Worm (Caenorhabditis elegans) whole organism, young adult: ENCODE measurements around the gene daf-7.

Experiments used
- B0019.2 ChIP-seq: fragments of 200-800 bp; sonication (Bioruptor generic); conservative IDR thresholded peaks from 2 replicates; pipeline ENCODE4 v1.3.6; 2022; ENCODE audit warnings: missing genetic modification reagents, missing genetic modification characterization, missing compliant biosample characterization
- B0261.1 ChIP-seq: sonication (generic microtip); optimal IDR thresholded peaks from 2 replicates; lab custom pipeline; 2016; ENCODE audit warnings: mild to moderate bottlenecking, missing genetic modification characterization, moderate library complexity, missing compliant biosample characterization
- F33H1.4 ChIP-seq: fragments of 200-800 bp; sonication (Bioruptor generic); IDR thresholded peaks from 2 replicates; pipeline ENCODE4 v1.3.6; 2022; ENCODE audit warnings: missing genetic modification reagents, missing genetic modification characterization, missing compliant biosample characterization
- T26A5.8 ChIP-seq: sonication (generic microtip); optimal IDR thresholded peaks from 2 replicates; lab custom pipeline; 2016; ENCODE audit warnings: missing genetic modification characterization, missing compliant biosample characterization
- athp-1 ChIP-seq: sonication (generic microtip); optimal IDR thresholded peaks from 2 replicates; lab custom pipeline; 2017; ENCODE audit warnings: mild to moderate bottlenecking, missing genetic modification characterization, missing compliant biosample characterization
- attf-3 ChIP-seq: fragments of 200-800 bp; sonication (Bioruptor generic); conservative IDR thresholded peaks from 2 replicates; pipeline ENCODE4 v1.3.6; 2022; ENCODE audit warnings: missing genetic modification reagents, missing genetic modification characterization, missing compliant biosample characterization
- bed-2 ChIP-seq: fragments of 200-800 bp; sonication (Bioruptor generic); IDR thresholded peaks from 2 replicates; pipeline ENCODE4 v1.3.6; 2022; ENCODE audit warnings: missing genetic modification reagents, missing genetic modification characterization, missing compliant biosample characterization
- ccch-3 ChIP-seq: fragments of 200-800 bp; sonication (Bioruptor generic); optimal IDR thresholded peaks from 2 replicates; lab custom pipeline; 2018; ENCODE audit warnings: mild to moderate bottlenecking, missing genetic modification characterization, missing compliant biosample characterization
- cebp-1 ChIP-seq, 2 experiments: fragments of 200-800 bp in 1 of 2; sonication (Bioruptor generic) in 1 of 2; sonication (generic microtip) in 1 of 2; IDR thresholded peaks in 1 of 2; optimal IDR thresholded peaks in 1 of 2; 2 replicates each; pipeline versions ENCODE4 v1.3.6 to Lab custom; 2017 to 2022; ENCODE audit warnings: missing compliant biosample characterization in 2 of 2, missing genetic modification characterization in 2 of 2, mild to moderate bottlenecking in 1 of 2, missing genetic modification reagents in 1 of 2, moderate library complexity in 1 of 2
- ceh-27 ChIP-seq: fragments of 200-800 bp; sonication (Bioruptor generic); optimal IDR thresholded peaks from 2 replicates; lab custom pipeline; 2018; ENCODE audit warnings: mild to moderate bottlenecking, missing genetic modification characterization, moderate library complexity, missing compliant biosample characterization
- ceh-40 ChIP-seq: fragments of 200-800 bp; sonication (Bioruptor generic); IDR thresholded peaks from 2 replicates; pipeline ENCODE4 v1.3.6; 2022; ENCODE audit warnings: missing genetic modification characterization, missing compliant biosample characterization
- ceh-58 ChIP-seq: fragments of 200-800 bp; sonication (Bioruptor generic); IDR thresholded peaks from 2 replicates; pipeline ENCODE4 v1.3.6; 2022; ENCODE audit warnings: missing genetic modification characterization, missing compliant biosample characterization
- ceh-79 ChIP-seq: sonication (generic microtip); optimal IDR thresholded peaks from 2 replicates; lab custom pipeline; 2017; ENCODE audit warnings: mild to moderate bottlenecking, missing genetic modification characterization, missing compliant biosample characterization
- efl-1 ChIP-seq: fragments of 150-350 bp; optimal IDR thresholded peaks from 2 replicates; lab custom pipeline; 2014; ENCODE audit warnings: missing biosample characterization, missing genetic modification reagents, missing genetic modification characterization
- egl-18 ChIP-seq: fragments of 200-800 bp; sonication (Bioruptor generic); IDR thresholded peaks from 2 replicates; pipeline ENCODE4 v1.3.6; 2022; ENCODE audit warnings: missing genetic modification reagents, missing genetic modification characterization, missing compliant biosample characterization
- egrh-3 ChIP-seq: fragments of 200-800 bp; sonication (Bioruptor generic); IDR thresholded peaks from 2 replicates; pipeline ENCODE4 v1.3.6; 2022; ENCODE audit warnings: missing genetic modification reagents, missing genetic modification characterization, missing compliant biosample characterization
- fkh-3 ChIP-seq: sonication (generic microtip); optimal IDR thresholded peaks from 2 replicates; lab custom pipeline; 2016; ENCODE audit warnings: mild to moderate bottlenecking, missing genetic modification characterization, missing compliant biosample characterization
- hlh-26 ChIP-seq: fragments of 200-800 bp; sonication (Bioruptor generic); conservative IDR thresholded peaks from 2 replicates; pipeline ENCODE4 v1.3.6; 2022; ENCODE audit warnings: missing genetic modification reagents, missing genetic modification characterization, missing compliant biosample characterization
- hsf-1 ChIP-seq: fragments of 200-800 bp; sonication (Bioruptor generic); IDR thresholded peaks from 2 replicates; pipeline ENCODE4 v1.3.6; 2022; ENCODE audit warnings: missing genetic modification reagents, missing genetic modification characterization, missing compliant biosample characterization
- lin-35 ChIP-seq, 3 experiments: fragments of 150-350 bp in 2 of 3; sonication (generic microtip) in 1 of 3; optimal IDR thresholded peaks; 2 replicates each; lab custom pipeline; 2014 to 2018; ENCODE audit warnings: missing biosample characterization in 3 of 3, missing genetic modification characterization in 3 of 3, missing genetic modification reagents in 3 of 3
- lin-54 ChIP-seq: fragments of 200-800 bp; sonication (Bioruptor generic); optimal IDR thresholded peaks from 2 replicates; lab custom pipeline; 2018; ENCODE audit warnings: mild to moderate bottlenecking, missing genetic modification characterization, missing compliant biosample characterization
- madf-10 ChIP-seq: sonication (generic microtip); optimal IDR thresholded peaks from 2 replicates; lab custom pipeline; 2016; ENCODE audit warnings: mild to moderate bottlenecking, missing genetic modification characterization, missing compliant biosample characterization
- madf-6 ChIP-seq: fragments of 200-800 bp; sonication (Bioruptor generic); IDR thresholded peaks from 2 replicates; pipeline ENCODE4 v1.3.6; 2022; ENCODE audit warnings: missing genetic modification reagents, missing genetic modification characterization, missing compliant biosample characterization
- mxl-1 ChIP-seq: sonication (generic microtip); optimal IDR thresholded peaks from 2 replicates; lab custom pipeline; 2016; ENCODE audit warnings: missing genetic modification characterization, missing compliant biosample characterization
- nfyb-1 ChIP-seq: fragments of 200-800 bp; sonication (Bioruptor generic); IDR thresholded peaks from 2 replicates; pipeline ENCODE4 v1.3.6; 2022; ENCODE audit warnings: missing genetic modification reagents, missing genetic modification characterization, missing compliant biosample characterization
- nhr-120 ChIP-seq: fragments of 200-800 bp; sonication (Bioruptor generic); IDR thresholded peaks from 2 replicates; pipeline ENCODE4 v1.3.6; 2022; ENCODE audit warnings: missing genetic modification characterization, missing compliant biosample characterization
- nhr-80 ChIP-seq: sonication (generic microtip); optimal IDR thresholded peaks from 2 replicates; lab custom pipeline; 2016; ENCODE audit warnings: missing genetic modification characterization, missing compliant biosample characterization
- rec-8 ChIP-seq, 2 experiments: sonication (generic microtip); optimal IDR thresholded peaks; 2 replicates each; lab custom pipeline; 2016; ENCODE audit warnings: mild to moderate bottlenecking in 2 of 2, missing genetic modification characterization in 2 of 2, missing genetic modification reagents in 2 of 2, missing genotype in 2 of 2, missing biosample characterization in 1 of 2, missing compliant biosample characterization in 1 of 2, moderate library complexity in 1 of 2
- snpc-1.1 ChIP-seq: sonication (generic microtip); optimal IDR thresholded peaks from 2 replicates; lab custom pipeline; 2017; ENCODE audit warnings: missing genetic modification characterization, mild to moderate bottlenecking, missing compliant biosample characterization, antibody characterized with exemption, moderate library complexity, missing genotype, missing genetic modification reagents; ENCODE audit not compliant: insufficient read depth
- snpc-3.4 ChIP-seq: sonication (generic microtip); optimal IDR thresholded peaks from 2 replicates; lab custom pipeline; 2017; ENCODE audit warnings: missing genetic modification characterization, mild to moderate bottlenecking, missing compliant biosample characterization, antibody characterized with exemption, moderate library complexity, missing genotype, missing genetic modification reagents
- snpc-4 ChIP-seq, 5 experiments: fragments of 150-350 bp in 1 of 5; sonication (generic microtip) in 4 of 5; optimal IDR thresholded peaks; 2 replicates each; lab custom pipeline; 2014 to 2018; ENCODE audit warnings: missing genetic modification characterization in 5 of 5, missing biosample characterization in 3 of 5, antibody characterized with exemption in 2 of 5, mild to moderate bottlenecking in 2 of 5, missing compliant biosample characterization in 2 of 5, missing genotype in 2 of 5, moderate library complexity in 2 of 5, missing genetic modification reagents in 1 of 5
- sptf-2 ChIP-seq: fragments of 200-800 bp; sonication (Bioruptor generic); optimal IDR thresholded peaks from 2 replicates; lab custom pipeline; 2018; ENCODE audit warnings: mild to moderate bottlenecking, missing genetic modification characterization, missing compliant biosample characterization
- zfh-2 ChIP-seq: fragments of 200-800 bp; sonication (Bioruptor generic); conservative IDR thresholded peaks from 2 replicates; pipeline ENCODE4 v1.3.6; 2022; ENCODE audit warnings: missing genetic modification reagents, missing genetic modification characterization, missing compliant biosample characterization
- zim-3 ChIP-seq: sonication (generic microtip); optimal IDR thresholded peaks from 2 replicates; lab custom pipeline; 2017; ENCODE audit warnings: mild to moderate bottlenecking, missing genetic modification characterization, moderate library complexity, missing compliant biosample characterization
- ztf-18 ChIP-seq: sonication (generic microtip); optimal IDR thresholded peaks from 2 replicates; lab custom pipeline; 2016; ENCODE audit warnings: missing genotype, mild to moderate bottlenecking, missing genetic modification characterization, missing compliant biosample characterization

daf-7 gene

ce11 chrIII:845485-845884, 33.8 kb downstream of the daf-7 start, which contains the start of gene K02F3.2 (continued):
- TF ChIP-seq zim-3 (tag; lab: Kevin White, UChicago): no peak
- TF ChIP-seq ceh-27 (GFP tag; lab: Kevin White, UChicago): no peak
- no peak for TF ChIP-seq ceh-40 (GFP tag; lab: Robert Waterston, UW)
- no peak for TF ChIP-seq fkh-3
- peak; percentile 70 for TF ChIP-seq lin-54
- no peak for TF ChIP-seq snpc-1.1 (tag; lab: Kevin White, UChicago)
- peak; percentile 48 for TF ChIP-seq nhr-80 (tag; lab: Kevin White, UChicago)
- no peak for TF ChIP-seq ceh-58 (GFP tag; lab: Robert Waterston, UW)
- TF ChIP-seq ztf-18 (tag; lab: Kevin White, UChicago): no peak
- no peak for TF ChIP-seq egl-18 (GFP tag; lab: Robert Waterston, UW)
- peak in 1 of 3 experiments; percentile 68 for TF ChIP-seq lin-35 (GFP tag; optimal IDR thresholded peaks at IDR 0.05; lab: Kevin White, UChicago)
- no peak for TF ChIP-seq ccch-3 (GFP tag; lab: Kevin White, UChicago)

DNA sequence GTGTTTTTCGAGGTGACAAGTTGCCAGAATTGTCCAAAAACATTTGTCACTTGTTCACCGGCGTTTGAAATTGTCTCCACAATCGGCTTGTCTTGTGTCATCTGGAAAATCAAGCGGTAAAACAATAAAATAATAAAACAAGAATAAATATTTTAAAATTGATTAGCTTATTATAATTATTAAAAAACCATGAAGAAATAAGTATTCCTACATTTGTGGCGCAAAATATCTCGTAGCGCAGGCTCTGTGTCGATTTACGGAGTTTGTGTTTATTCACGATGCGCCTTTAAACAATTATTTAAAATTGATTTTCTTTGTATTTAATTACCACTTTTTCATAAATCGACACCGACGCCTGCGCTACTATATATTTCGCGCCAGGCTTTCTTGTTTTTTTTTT, 40.7 kb downstream of the daf-7 start, which contains the start of gene moma-1:
Gene moma-1, minus strand, starts transcription at position 101 of the 400 bp plus-strand sequence.
- no peak for TF ChIP-seq ztf-18 (tag; lab: Kevin White, UChicago)
- TF ChIP-seq efl-1 (GFP tag; lab: Kevin White, UChicago): peak; percentile 27
- TF ChIP-seq madf-6 (GFP tag; lab: Robert Waterston, UW): peak; percentile 14; the same call in 1 of the 2 replicates
- peak; percentile 10 for TF ChIP-seq ceh-79 (tag; lab: Kevin White, UChicago)
- no peak for TF ChIP-seq nhr-120 (GFP tag; lab: Robert Waterston, UW)
- TF ChIP-seq snpc-3.4: peak; percentile 35
- TF ChIP-seq T26A5.8 (tag; lab: Kevin White, UChicago): no peak
- TF ChIP-seq, all 124 proteins: peak for 4

DNA sequence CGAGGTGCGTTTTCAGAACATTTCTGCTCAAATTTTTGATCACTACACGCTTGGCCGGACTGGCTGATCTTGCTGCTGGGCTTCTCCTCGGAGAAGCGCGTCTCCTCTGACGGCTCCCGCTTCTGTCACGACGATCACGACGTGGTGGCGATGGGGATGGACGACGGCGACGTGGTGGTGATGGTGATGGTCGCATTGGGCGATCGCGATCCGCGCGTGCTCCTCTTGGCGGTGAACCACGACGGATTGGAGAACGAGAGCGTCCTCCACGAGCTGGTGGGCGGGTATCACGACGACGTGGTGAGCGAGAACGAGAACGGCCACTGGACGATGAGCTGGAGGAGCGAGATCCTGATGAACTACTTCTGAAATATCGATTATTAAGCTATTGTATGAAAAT, 41.8 kb downstream of the daf-7 start:
- TF ChIP-seq bed-2 (GFP tag; lab: Robert Waterston, UW) (no peak), mxl-1 (tag; lab: Kevin White, UChicago) (no peak), snpc-4 (GFP tag; optimal IDR thresholded peaks at IDR 0.05; lab: Kevin White, UChicago) (no peak), snpc-4 (tag; optimal IDR thresholded peaks at IDR 0.05; lab: Kevin White, UChicago) (no peak), nfyb-1 (no peak), zfh-2 (GFP tag; lab: Robert Waterston, UW) (peak; percentile 91), madf-10 (tag; lab: Kevin White, UChicago) (no peak), hlh-26 (GFP tag; lab: Robert Waterston, UW) (no peak), egrh-3 (GFP tag; lab: Robert Waterston, UW) (peak; percentile 73; the same call in 1 of the 2 replicates), fkh-3 (no peak)

DNA sequence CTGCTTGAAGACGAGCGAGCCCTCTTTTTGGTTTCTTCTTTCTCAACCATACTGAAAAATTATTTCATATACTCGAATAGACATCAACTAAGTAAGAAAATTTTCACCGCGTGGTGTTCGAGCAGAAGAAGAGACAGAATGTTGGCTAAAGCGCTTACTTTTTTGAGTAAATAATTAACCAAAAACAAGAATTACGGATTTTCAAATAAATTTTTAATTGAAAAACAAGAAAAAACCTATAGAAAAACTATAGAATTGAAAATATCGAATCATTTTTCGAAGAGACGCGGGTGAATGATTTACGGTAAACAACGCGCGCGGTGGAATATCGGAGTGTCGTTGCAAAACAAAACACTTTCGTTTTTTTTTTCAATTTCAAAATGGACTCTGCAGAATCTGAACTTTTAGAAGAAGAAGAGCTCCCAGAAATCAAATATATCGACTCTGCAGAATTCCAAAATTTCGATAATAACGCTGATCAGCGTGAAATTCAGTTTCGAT, 42.3 kb downstream of the daf-7 start, which contains the start of the genes rnp-5 and tag-51:
Gene rnp-5, minus strand, starts transcription at position 51 of the 501 bp plus-strand sequence.
Gene tag-51, plus strand, starts transcription at position 363 of the 501 bp plus-strand sequence.
- TF ChIP-seq attf-3 (GFP tag; lab: Robert Waterston, UW): peak; percentile 89
- TF ChIP-seq athp-1: no peak
- TF ChIP-seq hsf-1 (GFP tag; lab: Robert Waterston, UW): no peak

ce11 chrIII:856260-856659, 44.6 kb downstream of the daf-7 start, which contains the start of gene K02F3.12:
K02F3.12 (plus strand) TSS chrIII:856560.
- TF ChIP-seq hlh-26 (GFP tag; lab: Robert Waterston, UW) (no peak), B0261.1 (tag; lab: Kevin White, UChicago) (no peak), F33H1.4 (GFP tag; lab: Robert Waterston, UW) (no peak), ceh-27 (GFP tag; lab: Kevin White, UChicago) (no peak), cebp-1 (GFP tag; IDR thresholded peaks at IDR 0.05; lab: Robert Waterston, UW) (no peak), cebp-1 (tag; optimal IDR thresholded peaks at IDR 0.05; lab: Kevin White, UChicago) (no peak), madf-6 (GFP tag; lab: Robert Waterston, UW) (no peak), sptf-2 (no peak), rec-8 (tag; optimal IDR thresholded peaks at IDR 0.05; lab: Kevin White, UChicago) (no peak), B0019.2 (GFP tag; lab: Robert Waterston, UW) (no peak)
- TF ChIP-seq, all 124 proteins: peak for 0
